Worm (Caenorhabditis elegans) whole organism, L4 larva: ENCODE data around the gene mfsd-13.2.

Experiments
- F44E2.7 ChIP-seq: fragments of 200-800 bp; sonication (Bioruptor generic); IDR thresholded peaks from 2 replicates; pipeline ENCODE4 v2.1.2; 2022; ENCODE audit warnings: missing genetic modification characterization, missing compliant biosample characterization
- ceh-28 ChIP-seq: fragments of 150-350 bp; optimal IDR thresholded peaks from 2 replicates; lab custom pipeline; 2014; ENCODE audit warnings: missing biosample characterization, missing genetic modification reagents, missing genetic modification characterization
- nhr-25 ChIP-seq: sonication (generic microtip); optimal IDR thresholded peaks from 2 replicates; lab custom pipeline; 2017; ENCODE audit warnings: missing genetic modification characterization, mild to moderate bottlenecking, missing compliant biosample characterization, antibody characterized with exemption, moderate library complexity, borderline replicate concordance; ENCODE audit not compliant: insufficient read depth
- nhr-28 ChIP-seq: fragments of 150-350 bp; optimal IDR thresholded peaks from 2 replicates; lab custom pipeline; 2014; ENCODE audit warnings: missing biosample characterization, missing genetic modification characterization

- TF ChIP-seq F44E2.7 (GFP tag; lab: Robert Waterston, UW) (peak; percentile 67; the same call in 1 of the 2 replicates), nhr-28 (peak; percentile 87), nhr-25 (tag; lab: Kevin White, UChicago) (peak; percentile 93), ceh-28 (tag; lab: Kevin White, UChicago) (no peak)
Observed at ce11 chrII:7151969-7152631, 13.5 kb downstream of the mfsd-13.2 start, which contains the start of gene fust-1.
